Worm (Caenorhabditis elegans): ENCODE measurements around the gene R08F11.1.
A peak's percentile ranks its signal among the peaks of the same experiment; 100 is the strongest.

R08F11.1 gene

DNA sequence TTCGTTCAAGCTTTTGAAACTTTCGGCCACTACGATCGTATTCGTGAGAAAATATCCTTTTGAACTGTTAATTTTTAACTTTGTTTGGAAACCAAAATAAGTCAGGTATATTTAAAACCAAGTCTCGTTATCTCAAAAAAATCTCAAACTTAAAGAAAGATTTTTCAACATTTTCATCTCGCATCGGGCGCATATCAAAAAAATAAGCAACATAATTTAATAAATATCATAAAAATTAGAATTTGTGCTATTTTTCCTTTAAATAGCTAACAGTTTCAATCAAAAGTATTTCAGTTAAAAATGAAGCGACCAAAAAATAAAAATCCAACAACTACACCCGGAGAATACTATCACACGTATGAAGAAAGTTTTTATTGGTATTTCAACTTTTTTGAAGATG lies 21.9 kb upstream of the R08F11.1 start, which contains the start of gene srw-7:
TSS of gene srw-7 (plus strand) at position 301 of the 400 bp plus-strand sequence.
- TF ChIP-seq ceh-82 (tag; optimal IDR thresholded peaks at IDR 0.05) (no peak), T20F7.1 (GFP tag; optimal IDR thresholded peaks at IDR 0.05) (no peak), nhr-48 (tag; optimal IDR thresholded peaks at IDR 0.05) (no peak), snpc-4 (tag; optimal IDR thresholded peaks at IDR 0.05) (no peak), cey-2 (tag; optimal IDR thresholded peaks at IDR 0.05; ENCODE audit: borderline replicate concordance, insufficient read depth) (no peak), lin-29 (GFP tag; IDR thresholded peaks at IDR 0.05) (no peak), dmd-8 (GFP tag; IDR thresholded peaks at IDR 0.05) (no peak)

ce11 chrV:3805499-3805898 lies 21.5 kb upstream of the R08F11.1 start, which contains the start of gene R08F11.4:
R08F11.4 (minus strand) TSS chrV:3805527.
- TF ChIP-seq zip-2 (tag; optimal IDR thresholded peaks at IDR 0.05) (no peak), pqm-1 (tag; optimal IDR thresholded peaks at IDR 0.05) (peak; percentile 48), unc-62 (GFP tag; optimal IDR thresholded peaks at IDR 0.05 in 1 of 2) (peak in 1 of 2 experiments; percentile 54), unc-62 (tag; optimal IDR thresholded peaks at IDR 0.05) (no peak), aha-1 (tag) (peak; percentile 71), nhr-28 (tag; optimal IDR thresholded peaks at IDR 0.05) (peak; percentile 81), ztf-7 (tag; optimal IDR thresholded peaks at IDR 0.05) (peak; percentile 95), gei-8 (GFP tag; optimal IDR thresholded peaks at IDR 0.05) (no peak)

DNA sequence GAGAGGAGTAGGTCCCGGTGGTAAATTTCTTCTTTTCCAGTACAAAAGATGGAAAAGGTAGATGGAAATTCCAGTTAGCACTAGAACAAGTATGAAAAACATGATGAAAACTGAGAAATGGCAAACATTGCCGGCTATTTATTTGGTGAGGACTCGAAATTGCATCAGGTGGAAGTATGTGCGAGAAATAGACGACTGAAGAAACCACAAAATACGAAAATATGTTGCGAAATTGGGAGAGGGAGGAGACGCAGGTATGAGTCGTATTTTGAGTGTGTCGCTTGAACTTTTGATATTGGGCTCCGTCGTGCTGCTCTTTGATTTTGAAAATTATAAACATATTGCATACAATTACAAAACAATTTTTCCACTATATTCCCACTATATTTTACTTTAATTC lies 19.3 kb upstream of the R08F11.1 start, which contains the start of gene cyp-33C8:
TSS of gene cyp-33C8 (minus strand) at position 200 of the 400 bp plus-strand sequence.
- no peak for TF ChIP-seq nhr-6 (tag; optimal IDR thresholded peaks at IDR 0.05)
- peak; percentile 63 for TF ChIP-seq nhr-11 (tag; optimal IDR thresholded peaks at IDR 0.05)
- no peak for TF ChIP-seq lin-39 (tag; optimal IDR thresholded peaks at IDR 0.05)
- TF ChIP-seq F49E8.2 (tag; optimal IDR thresholded peaks at IDR 0.05; ENCODE audit: borderline replicate concordance): no peak
- no peak for TF ChIP-seq skn-1 (tag; optimal IDR thresholded peaks at IDR 0.05)
- TF ChIP-seq spr-3 (GFP tag; optimal IDR thresholded peaks at IDR 0.05): no peak
- TF ChIP-seq nhr-102 (tag; optimal IDR thresholded peaks at IDR 0.05): peak; percentile 31
- TF ChIP-seq vab-7 (GFP tag; IDR thresholded peaks at IDR 0.05): no peak
- peak; percentile 16 for TF ChIP-seq dpl-1 (GFP tag; optimal IDR thresholded peaks at IDR 0.05)
- no peak for TF ChIP-seq T20F7.1 (GFP tag; optimal IDR thresholded peaks at IDR 0.05)
- peak in 1 of 2 experiments; percentile 46 for TF ChIP-seq hif-1 (tag; optimal IDR thresholded peaks at IDR 0.05)
- no peak for TF ChIP-seq pha-4 (GFP tag; IDR thresholded peaks at IDR 0.05)
- peak; percentile 6 for TF ChIP-seq pha-4 (tag; optimal IDR thresholded peaks at IDR 0.05)
- peak; percentile 23 for TF ChIP-seq mes-2 (tag; optimal IDR thresholded peaks at IDR 0.05; ENCODE audit: poor library complexity, severe bottlenecking)
- no peak for TF ChIP-seq daf-16 (GFP tag; optimal IDR thresholded peaks at IDR 0.05)
- peak; percentile 70 for TF ChIP-seq daf-16 (tag; optimal IDR thresholded peaks at IDR 0.05)
- TF ChIP-seq unc-39 (tag; optimal IDR thresholded peaks at IDR 0.05): no peak
- TF ChIP-seq nhr-42 (GFP tag; IDR thresholded peaks at IDR 0.05): no peak
- peak; percentile 8 for TF ChIP-seq pqm-1 (tag; optimal IDR thresholded peaks at IDR 0.05)
- TF ChIP-seq dmd-6 (GFP tag; IDR thresholded peaks at IDR 0.05): peak; percentile 49
- TF ChIP-seq mxl-2 (GFP tag; conservative IDR thresholded peaks at IDR 0.05): no peak
- TF ChIP-seq zag-1 (tag; optimal IDR thresholded peaks at IDR 0.05): no peak
- TF ChIP-seq ztf-7 (tag; optimal IDR thresholded peaks at IDR 0.05): no peak
- peak; percentile 31 for TF ChIP-seq hlh-11 (tag; optimal IDR thresholded peaks at IDR 0.05)
- no peak for TF ChIP-seq lin-38 (GFP tag; IDR thresholded peaks at IDR 0.05)
- peak; percentile 95 for TF ChIP-seq nhr-28 (tag; optimal IDR thresholded peaks at IDR 0.05)
- no peak for TF ChIP-seq lin-29 (GFP tag; IDR thresholded peaks at IDR 0.05)
- TF ChIP-seq fos-1 (tag; optimal IDR thresholded peaks at IDR 0.05): no peak
- TF ChIP-seq rbr-2 (tag; optimal IDR thresholded peaks at IDR 0.05): no peak

Data from whole organism, L4 larva.